Worm (Caenorhabditis elegans): ENCODE measurements around the gene Y54G11A.14.
A peak's percentile ranks its signal among the peaks of the same experiment; 100 is the strongest.

ce11 chrII:14365182-14365751 lies 47.3 kb downstream of the Y54G11A.14 start, which contains the start of gene imb-2:
- peak; percentile 58 for TF ChIP-seq lin-15B (tag; optimal IDR thresholded peaks at IDR 0.05)
- peak in 1 of 3 experiments; percentile 62 for TF ChIP-seq ceh-82 (tag; optimal IDR thresholded peaks at IDR 0.05)
- no peak for TF ChIP-seq irx-1 (tag; optimal IDR thresholded peaks at IDR 0.05)
- TF ChIP-seq ztf-11 (tag; optimal IDR thresholded peaks at IDR 0.05): no peak
- peak; percentile 75 to 82 for TF ChIP-seq lin-35 (GFP tag; optimal IDR thresholded peaks at IDR 0.05)
- TF ChIP-seq fos-1 (tag; optimal IDR thresholded peaks at IDR 0.05): no peak
- TF ChIP-seq hpl-2 (GFP tag; optimal IDR thresholded peaks at IDR 0.05): no peak
- TF ChIP-seq ztf-4 (tag; optimal IDR thresholded peaks at IDR 0.05): no peak
- TF ChIP-seq nhr-12 (tag; optimal IDR thresholded peaks at IDR 0.05): no peak
